Worm (Caenorhabditis elegans) whole organism, L4 larva: ENCODE data around the gene gei-14.

Source experiments
- F26F4.8 ChIP-seq: fragments of 200-800 bp; sonication (Bioruptor generic); conservative IDR thresholded peaks from 2 replicates; pipeline ENCODE4 v1.3.6; 2022; ENCODE audit warnings: missing genetic modification characterization, missing compliant biosample characterization
- F37D6.2 ChIP-seq: sonication (generic microtip); optimal IDR thresholded peaks from 2 replicates; lab custom pipeline; 2016; ENCODE audit warnings: mild to moderate bottlenecking, missing genetic modification characterization, missing compliant biosample characterization
- ZK337.2 ChIP-seq: fragments of 200-800 bp; sonication (Bioruptor generic); IDR thresholded peaks from 2 replicates; pipeline ENCODE4 v1.3.6; 2022; ENCODE audit warnings: missing genetic modification reagents, missing genetic modification characterization, missing compliant biosample characterization
- ama-1 ChIP-seq: fragments of 150-350 bp; optimal IDR thresholded peaks from 2 replicates; lab custom pipeline; 2014; ENCODE audit warnings: inconsistent platforms, mixed read lengths
- attf-4 ChIP-seq: sonication (generic microtip); optimal IDR thresholded peaks from 3 replicates; lab custom pipeline; 2017; ENCODE audit warnings: missing biosample characterization, missing genetic modification characterization
- ceh-32 ChIP-seq: sonication (generic microtip); optimal IDR thresholded peaks from 2 replicates; lab custom pipeline; 2016; ENCODE audit warnings: mild to moderate bottlenecking, missing genetic modification characterization, missing compliant biosample characterization; ENCODE audit not compliant: poor library complexity
- ceh-82 ChIP-seq: sonication (generic microtip); optimal IDR thresholded peaks from 2 replicates; lab custom pipeline; 2017; ENCODE audit warnings: missing biosample characterization, missing genetic modification characterization
- daf-12 ChIP-seq: fragments of 150-350 bp; optimal IDR thresholded peaks from 2 replicates; lab custom pipeline; 2014; ENCODE audit warnings: missing biosample characterization, missing genetic modification reagents, missing genetic modification characterization
- daf-19 ChIP-seq: fragments of 200-800 bp; sonication (Bioruptor generic); conservative IDR thresholded peaks from 2 replicates; pipeline ENCODE4 v1.3.6; 2022; ENCODE audit warnings: missing genetic modification characterization, missing compliant biosample characterization
- dmd-6 ChIP-seq: fragments of 200-800 bp; sonication (Bioruptor generic); IDR thresholded peaks from 2 replicates; pipeline ENCODE4 v1.3.6; 2022; ENCODE audit warnings: missing genetic modification reagents, missing genetic modification characterization, missing compliant biosample characterization
- egl-27 ChIP-seq: sonication (generic microtip); optimal IDR thresholded peaks from 3 replicates; lab custom pipeline; 2017; ENCODE audit warnings: missing biosample characterization, missing genetic modification reagents, missing genetic modification characterization
- fos-1 ChIP-seq: fragments of 150-350 bp; optimal IDR thresholded peaks from 2 replicates; lab custom pipeline; 2014; ENCODE audit warnings: missing biosample characterization, missing genetic modification characterization
- hif-1 ChIP-seq, 2 experiments: sonication (generic microtip); optimal IDR thresholded peaks; 2 replicates each; lab custom pipeline; 2016 to 2017; ENCODE audit warnings: missing compliant biosample characterization in 2 of 2, missing genetic modification characterization in 2 of 2, missing genetic modification reagents in 2 of 2, missing genotype in 2 of 2, mild to moderate bottlenecking in 1 of 2
- hlh-11 ChIP-seq: fragments of 200-800 bp; sonication (Bioruptor generic); optimal IDR thresholded peaks from 2 replicates; lab custom pipeline; 2018; ENCODE audit warnings: mild to moderate bottlenecking, missing genetic modification characterization, missing compliant biosample characterization
- hlh-30 ChIP-seq: sonication (generic microtip); optimal IDR thresholded peaks from 2 replicates; lab custom pipeline; 2017; ENCODE audit warnings: antibody characterized with exemption, mild to moderate bottlenecking, missing genetic modification characterization, missing compliant biosample characterization; ENCODE audit not compliant: insufficient read depth
- hmg-1.1 ChIP-seq: fragments of 200-800 bp; sonication (Bioruptor generic); IDR thresholded peaks from 2 replicates; pipeline ENCODE4 v1.3.6; 2022; ENCODE audit warnings: missing genetic modification reagents, missing genetic modification characterization, missing compliant biosample characterization
- lim-7 ChIP-seq: fragments of 200-800 bp; sonication (Bioruptor generic); IDR thresholded peaks from 2 replicates; pipeline ENCODE4 v1.3.6; 2022; ENCODE audit warnings: missing genetic modification characterization, missing compliant biosample characterization
- lin-1 ChIP-seq: fragments of 200-800 bp; sonication (Bioruptor generic); IDR thresholded peaks from 2 replicates; pipeline ENCODE4 v1.3.6; 2022; ENCODE audit warnings: missing genetic modification reagents, missing genetic modification characterization, missing compliant biosample characterization
- lin-13 ChIP-seq: fragments of 150-350 bp; optimal IDR thresholded peaks from 2 replicates; lab custom pipeline; 2014; ENCODE audit warnings: missing biosample characterization, missing genetic modification reagents, missing genetic modification characterization
- lin-15B ChIP-seq: fragments of 150-350 bp; sonication (generic microtip); optimal IDR thresholded peaks from 3 replicates; lab custom pipeline; 2014; ENCODE audit warnings: missing biosample characterization, missing genetic modification characterization
- lir-3 ChIP-seq: sonication (generic microtip); optimal IDR thresholded peaks from 2 replicates; lab custom pipeline; 2016; ENCODE audit warnings: mild to moderate bottlenecking, missing genetic modification characterization, missing compliant biosample characterization
- lsy-2 ChIP-seq, 2 experiments: fragments of 150-350 bp in 1 of 2; sonication (generic microtip) in 1 of 2; optimal IDR thresholded peaks; 2 replicates each; lab custom pipeline; 2014 to 2017; ENCODE audit warnings: missing biosample characterization in 2 of 2, missing genetic modification characterization in 2 of 2
- mdl-1 ChIP-seq, 2 experiments: fragments of 150-350 bp in 1 of 2; sonication (generic microtip) in 1 of 2; optimal IDR thresholded peaks; 2 replicates each; lab custom pipeline; 2014 to 2017; ENCODE audit warnings: missing biosample characterization in 2 of 2, missing genetic modification characterization in 2 of 2
- mxl-3 ChIP-seq: fragments of 200-800 bp; sonication (Bioruptor generic); optimal IDR thresholded peaks from 2 replicates; lab custom pipeline; 2018; ENCODE audit warnings: mild to moderate bottlenecking, missing genetic modification characterization, missing compliant biosample characterization
- nhr-237 ChIP-seq: sonication (generic microtip); optimal IDR thresholded peaks from 2 replicates; lab custom pipeline; 2017; ENCODE audit warnings: missing biosample characterization, missing genetic modification characterization
- nhr-25 ChIP-seq: sonication (generic microtip); optimal IDR thresholded peaks from 2 replicates; lab custom pipeline; 2017; ENCODE audit warnings: missing genetic modification characterization, mild to moderate bottlenecking, missing compliant biosample characterization, antibody characterized with exemption, moderate library complexity, borderline replicate concordance; ENCODE audit not compliant: insufficient read depth
- nhr-28 ChIP-seq: fragments of 150-350 bp; optimal IDR thresholded peaks from 2 replicates; lab custom pipeline; 2014; ENCODE audit warnings: missing biosample characterization, missing genetic modification characterization
- nhr-41 ChIP-seq: fragments of 200-800 bp; sonication (Bioruptor generic); IDR thresholded peaks from 2 replicates; pipeline ENCODE4 v1.3.6; 2022; ENCODE audit warnings: missing genetic modification reagents, missing genetic modification characterization, missing compliant biosample characterization
- nhr-48 ChIP-seq: sonication (generic microtip); optimal IDR thresholded peaks from 2 replicates; lab custom pipeline; 2016; ENCODE audit warnings: mild to moderate bottlenecking, missing genetic modification characterization, missing compliant biosample characterization
- nhr-6 ChIP-seq: fragments of 150-350 bp; optimal IDR thresholded peaks from 2 replicates; lab custom pipeline; 2014; ENCODE audit warnings: missing biosample characterization, missing genetic modification characterization
- pha-4 ChIP-seq, 2 experiments: fragments of 150-350 bp in 1 of 2; fragments of 200-800 bp in 1 of 2; sonication (Bioruptor generic) in 1 of 2; IDR thresholded peaks in 1 of 2; optimal IDR thresholded peaks in 1 of 2; 2 replicates each; pipeline versions ENCODE4 v1.3.6 to Lab custom; 2014 to 2022; ENCODE audit warnings: missing genetic modification characterization in 2 of 2, missing genetic modification reagents in 2 of 2, missing biosample characterization in 1 of 2, missing compliant biosample characterization in 1 of 2
- php-3 ChIP-seq: fragments of 200-800 bp; sonication (Bioruptor generic); IDR thresholded peaks from 2 replicates; pipeline ENCODE4 v1.3.6; 2022; ENCODE audit warnings: missing genetic modification reagents, missing genetic modification characterization, missing compliant biosample characterization
- pqm-1 ChIP-seq: sonication (generic microtip); optimal IDR thresholded peaks from 2 replicates; lab custom pipeline; 2017; ENCODE audit warnings: missing biosample characterization, missing genetic modification characterization
- sdz-12 ChIP-seq: fragments of 200-800 bp; sonication (Bioruptor generic); optimal IDR thresholded peaks from 2 replicates; lab custom pipeline; 2018; ENCODE audit warnings: mild to moderate bottlenecking, missing genetic modification characterization, missing compliant biosample characterization
- set-16 ChIP-seq: fragments of 200-800 bp; sonication (Bioruptor generic); IDR thresholded peaks from 2 replicates; pipeline ENCODE4 v1.3.6; 2022; ENCODE audit warnings: missing genetic modification reagents, missing genetic modification characterization, missing compliant biosample characterization
- snpc-4 ChIP-seq: fragments of 150-350 bp; optimal IDR thresholded peaks from 2 replicates; lab custom pipeline; 2014; ENCODE audit warnings: missing biosample characterization, missing genetic modification characterization
- spr-1 ChIP-seq: sonication (generic microtip); optimal IDR thresholded peaks from 2 replicates; lab custom pipeline; 2016; ENCODE audit warnings: mild to moderate bottlenecking, missing genetic modification characterization, missing compliant biosample characterization
- spr-3 ChIP-seq: fragments of 200-800 bp; sonication (Bioruptor generic); optimal IDR thresholded peaks from 2 replicates; lab custom pipeline; 2018; ENCODE audit warnings: mild to moderate bottlenecking, missing genetic modification characterization, missing compliant biosample characterization
- tra-1 ChIP-seq: fragments of 200-800 bp; sonication (Bioruptor generic); IDR thresholded peaks from 2 replicates; pipeline ENCODE4 v1.3.6; 2022; ENCODE audit warnings: missing genetic modification reagents, missing genetic modification characterization, missing compliant biosample characterization
- unc-130 ChIP-seq: sonication (generic microtip); optimal IDR thresholded peaks from 2 replicates; lab custom pipeline; 2016; ENCODE audit warnings: missing genetic modification reagents, missing genetic modification characterization, missing compliant biosample characterization
- zag-1 ChIP-seq: fragments of 150-350 bp; optimal IDR thresholded peaks from 2 replicates; lab custom pipeline; 2014; ENCODE audit warnings: missing biosample characterization, missing genetic modification characterization
- zip-11 ChIP-seq: fragments of 200-800 bp; sonication (Bioruptor generic); IDR thresholded peaks from 2 replicates; pipeline ENCODE4 v1.3.6; 2022; ENCODE audit warnings: missing genetic modification characterization, missing compliant biosample characterization
- ztf-11 ChIP-seq: fragments of 150-350 bp; optimal IDR thresholded peaks from 2 replicates; lab custom pipeline; 2014; ENCODE audit warnings: missing biosample characterization, missing genetic modification characterization
- ztf-7 ChIP-seq: fragments of 150-350 bp; optimal IDR thresholded peaks from 2 replicates; lab custom pipeline; 2014; ENCODE audit warnings: missing biosample characterization, missing genetic modification characterization

gei-14 gene

DNA sequence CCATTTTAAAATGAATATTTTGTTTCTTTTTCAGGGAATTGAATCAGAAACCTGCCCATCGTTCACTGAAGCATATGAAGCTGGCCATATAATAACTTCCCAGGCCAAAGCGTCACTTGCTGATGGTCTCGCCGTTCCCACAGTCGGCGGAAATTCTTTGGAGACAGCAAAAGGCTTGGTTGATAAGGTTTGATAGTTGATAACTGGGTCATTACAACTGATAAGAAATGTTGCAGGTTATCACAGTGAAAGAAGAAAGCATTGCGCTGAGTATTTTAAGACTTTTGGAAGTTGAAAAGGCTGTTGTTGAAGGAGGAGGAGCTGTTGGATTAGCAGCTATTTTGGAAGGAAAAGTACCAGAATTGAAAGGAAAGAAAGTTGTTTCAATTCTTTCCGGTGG is 9.5 kb downstream of the gei-14 start (continued):
- peak; percentile 18; the same call in 1 of the 2 replicates for TF ChIP-seq lin-1
- TF ChIP-seq ZK337.2 (GFP tag; lab: Robert Waterston, UW) = no peak
- TF ChIP-seq nhr-41 (GFP tag; lab: Robert Waterston, UW) = peak; percentile 87; the same call in 1 of the 2 replicates
- TF ChIP-seq dmd-6 (GFP tag; lab: Robert Waterston, UW) = peak; percentile 79

- TF ChIP-seq fos-1 (tag; lab: Kevin White, UChicago) (no peak), ceh-82 (tag; lab: Kevin White, UChicago) (no peak), mxl-3 (peak; percentile 50), ztf-11 (tag; lab: Kevin White, UChicago) (no peak), hlh-30 (tag; lab: Kevin White, UChicago) (no peak), dmd-6 (GFP tag; lab: Robert Waterston, UW) (peak; percentile 35; the same call in 1 of the 2 replicates), lir-3 (no peak), ceh-32 (no peak), nhr-25 (tag; lab: Kevin White, UChicago) (no peak), hlh-11 (peak; percentile 21), nhr-28 (tag; lab: Kevin White, UChicago) (peak; percentile 2), spr-3 (no peak), hif-1 (tag; optimal IDR thresholded peaks at IDR 0.05; lab: Kevin White, UChicago) (no peak), F37D6.2 (tag; lab: Kevin White, UChicago) (no peak), mdl-1 (tag; optimal IDR thresholded peaks at IDR 0.05; lab: Kevin White, UChicago) (peak in 1 of 2 experiments; percentile 21), egl-27 (tag; lab: Kevin White, UChicago) (no peak), nhr-48 (tag; lab: Kevin White, UChicago) (no peak), ztf-7 (tag; lab: Kevin White, UChicago) (no peak), lim-7 (GFP tag; lab: Robert Waterston, UW) (no peak), lin-13 (GFP tag; lab: Kevin White, UChicago) (no peak), ama-1 (no peak), zip-11 (GFP tag; lab: Robert Waterston, UW) (no peak), lin-15B (tag; lab: Kevin White, UChicago) (no peak), php-3 (GFP tag; lab: Robert Waterston, UW) (no peak), F26F4.8 (GFP tag; lab: Robert Waterston, UW) (no peak), pha-4 (GFP tag; IDR thresholded peaks at IDR 0.05; lab: Robert Waterston, UW) (no peak), pha-4 (tag; optimal IDR thresholded peaks at IDR 0.05; lab: Kevin White, UChicago) (no peak), pqm-1 (no peak), set-16 (GFP tag; lab: Robert Waterston, UW) (no peak), daf-12 (tag; lab: Kevin White, UChicago) (no peak), lsy-2 (tag; optimal IDR thresholded peaks at IDR 0.05; lab: Kevin White, UChicago) (no peak), spr-1 (tag; lab: Kevin White, UChicago) (no peak), zag-1 (tag; lab: Kevin White, UChicago) (no peak), hmg-1.1 (no peak), daf-19 (GFP tag; lab: Robert Waterston, UW) (no peak), nhr-41 (GFP tag; lab: Robert Waterston, UW) (no peak), nhr-237 (tag; lab: Kevin White, UChicago) (no peak), tra-1 (0 out of 2 replicates have a peak, but pooled peaks have one; percentile 16), attf-4 (no peak), snpc-4 (tag; lab: Kevin White, UChicago) (no peak), sdz-12 (GFP tag; lab: Kevin White, UChicago) (no peak), unc-130 (no peak), nhr-6 (tag; lab: Kevin White, UChicago) (no peak)
- TF ChIP-seq, all 104 proteins: peak for 6
Observed at ce11 chrII:8264619-8265018, 11.4 kb downstream of the gei-14 start, which contains the start of gene srdh-1. TSS of gene srdh-1 (plus strand) at chrII:8264661.
